Worm (Caenorhabditis elegans): ENCODE data around the gene rsp-8.
A peak's percentile ranks its signal among the peaks of the same experiment; 100 is the strongest.

rsp-8 gene

ce11 chrIII:11825654-11826053 is 564 bp upstream of the rsp-8 start (continued):
- TF ChIP-seq nhr-77 (tag; optimal IDR thresholded peaks at IDR 0.05) (peak; percentile 47), unc-62 (GFP tag; optimal IDR thresholded peaks at IDR 0.05) (no peak), F16B12.6 (tag; optimal IDR thresholded peaks at IDR 0.05) (peak; percentile 69), skn-1 (tag; optimal IDR thresholded peaks at IDR 0.05) (peak; percentile 86), aha-1 (tag; optimal IDR thresholded peaks at IDR 0.05) (no peak), grh-1 (GFP tag; IDR thresholded peaks at IDR 0.05) (no peak), fkh-8 (tag; optimal IDR thresholded peaks at IDR 0.05) (peak; percentile 75), pax-3 (tag; optimal IDR thresholded peaks at IDR 0.05) (no peak), efl-1 (optimal IDR thresholded peaks at IDR 0.05) (peak; percentile 52 to 71), efl-1 (GFP tag; optimal IDR thresholded peaks at IDR 0.05 in 1 of 2) (peak; percentile 74 to 96), lin-35 (GFP tag; optimal IDR thresholded peaks at IDR 0.05) (peak; percentile 72 to 78), pqm-1 (tag; optimal IDR thresholded peaks at IDR 0.05) (no peak), ces-1 (GFP tag; optimal IDR thresholded peaks at IDR 0.05) (no peak), hlh-4 (tag; optimal IDR thresholded peaks at IDR 0.05) (no peak), dsc-1 (tag; optimal IDR thresholded peaks at IDR 0.05) (peak; percentile 55), lin-14 (GFP tag; optimal IDR thresholded peaks at IDR 0.05) (peak; percentile 78), alr-1 (tag; optimal IDR thresholded peaks at IDR 0.05; ENCODE audit: borderline replicate concordance) (no peak), hpl-2 (GFP tag; optimal IDR thresholded peaks at IDR 0.05) (no peak), sup-37 (GFP tag; optimal IDR thresholded peaks at IDR 0.05) (no peak), mdl-1 (tag; optimal IDR thresholded peaks at IDR 0.05) (peak in 1 of 2 experiments; percentile 88), fkh-10 (GFP tag; optimal IDR thresholded peaks at IDR 0.05) (no peak), xbp-1 (tag; optimal IDR thresholded peaks at IDR 0.05) (peak; percentile 47), ceh-90 (tag; optimal IDR thresholded peaks at IDR 0.05) (no peak), aly-2 (tag; optimal IDR thresholded peaks at IDR 0.05) (no peak), mef-2 (tag; optimal IDR thresholded peaks at IDR 0.05) (no peak), nhr-76 (tag; optimal IDR thresholded peaks at IDR 0.05) (no peak), elt-2 (tag; optimal IDR thresholded peaks at IDR 0.05) (no peak), mep-1 (tag; optimal IDR thresholded peaks at IDR 0.05) (peak; percentile 49), nhr-47 (tag; optimal IDR thresholded peaks at IDR 0.05) (peak; percentile 56), egl-27 (tag; optimal IDR thresholded peaks at IDR 0.05) (no peak), ztf-4 (tag; optimal IDR thresholded peaks at IDR 0.05) (no peak), tbx-2 (tag; optimal IDR thresholded peaks at IDR 0.05) (peak; percentile 64), unc-86 (tag; optimal IDR thresholded peaks at IDR 0.05) (peak; percentile 6), lin-13 (GFP tag; optimal IDR thresholded peaks at IDR 0.05) (peak; percentile 40), lsy-2 (tag; optimal IDR thresholded peaks at IDR 0.05) (peak; percentile 61 to 90), irx-1 (tag; optimal IDR thresholded peaks at IDR 0.05) (no peak), fkh-4 (tag; optimal IDR thresholded peaks at IDR 0.05; ENCODE audit: borderline replicate concordance) (no peak), C34B4.2 (tag; optimal IDR thresholded peaks at IDR 0.05) (no peak), nhr-237 (tag; optimal IDR thresholded peaks at IDR 0.05) (no peak), ztf-11 (tag; optimal IDR thresholded peaks at IDR 0.05) (no peak)

DNA sequence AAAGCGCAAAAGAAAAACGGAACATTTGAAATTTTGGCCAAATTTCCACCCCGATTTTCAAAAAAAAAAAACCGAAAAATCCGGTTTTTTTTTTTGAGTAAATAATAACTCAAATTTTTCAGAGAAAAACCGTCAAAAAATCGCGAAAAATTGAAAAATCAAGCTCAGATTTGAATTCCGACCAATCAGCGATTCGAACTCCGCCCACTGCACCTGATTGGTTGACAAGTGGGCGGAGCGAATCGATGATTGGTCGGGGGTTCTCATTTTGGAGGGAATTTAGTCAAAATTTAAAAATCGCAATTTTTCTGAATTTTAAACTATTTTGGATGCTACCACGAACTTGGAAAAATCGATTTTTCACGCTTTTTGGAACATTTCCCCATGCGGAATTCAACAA is 2.8 kb downstream of the rsp-8 start:
- TF ChIP-seq lin-35 (GFP tag; optimal IDR thresholded peaks at IDR 0.05) (no peak), fkh-8 (tag; optimal IDR thresholded peaks at IDR 0.05) (no peak), elt-3 (tag; optimal IDR thresholded peaks at IDR 0.05) (no peak), hlh-4 (tag; optimal IDR thresholded peaks at IDR 0.05) (no peak), efl-1 (optimal IDR thresholded peaks at IDR 0.05) (no peak), efl-1 (GFP tag; optimal IDR thresholded peaks at IDR 0.05 in 1 of 2) (peak in 1 of 2 experiments; percentile 33), snpc-4 (tag; optimal IDR thresholded peaks at IDR 0.05) (no peak)
